Worm (Caenorhabditis elegans) whole organism, L4/young adult: ENCODE data around the gene Y56A3A.6.

Source experiments
- W03F9.2 ChIP-seq: fragments of 150-350 bp; optimal IDR thresholded peaks from 2 replicates; lab custom pipeline; 2014; ENCODE audit warnings: missing biosample characterization, missing genetic modification characterization
- him-1 ChIP-seq: sonication (generic microtip); optimal IDR thresholded peaks from 2 replicates; lab custom pipeline; 2016; ENCODE audit warnings: missing genotype, missing genetic modification reagents, missing genetic modification characterization, missing compliant biosample characterization

DNA sequence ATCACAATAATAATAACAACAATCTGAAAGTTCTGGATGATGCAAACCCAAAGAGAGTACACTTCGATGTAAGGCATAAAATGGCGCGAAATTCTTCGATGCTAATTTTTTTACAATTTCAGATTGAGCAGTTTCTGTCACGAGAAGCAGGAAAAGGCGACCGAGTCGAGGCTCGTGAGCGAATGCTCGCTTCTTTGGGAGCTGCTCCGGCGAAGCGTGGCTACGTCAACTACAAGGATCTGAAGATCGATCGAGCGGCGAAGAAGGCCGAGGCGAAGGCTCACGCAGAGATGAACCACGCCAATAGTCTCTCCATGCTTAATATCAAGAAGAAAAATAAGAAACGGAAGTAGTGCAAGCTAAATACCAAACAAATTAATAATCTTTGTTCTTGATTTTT, 54.5 kb downstream of the Y56A3A.6 start:
- TF ChIP-seq him-1 (tag; lab: Kevin White, UChicago) (no peak), W03F9.2 (tag; lab: Kevin White, UChicago) (no peak)
